Worm (Caenorhabditis elegans) whole organism, L4 larva: ENCODE data around the gene F40F8.1.

Source experiments
- D1046.2 ChIP-seq: fragments of 200-800 bp; sonication (Bioruptor generic); IDR thresholded peaks from 2 replicates; pipeline ENCODE4 v1.3.6; 2022; ENCODE audit warnings: missing genetic modification characterization, missing compliant biosample characterization
- F10B5.3 ChIP-seq: sonication (generic microtip); optimal IDR thresholded peaks from 2 replicates; lab custom pipeline; 2016; ENCODE audit warnings: mild to moderate bottlenecking, missing genetic modification characterization, missing compliant biosample characterization
- F44E2.7 ChIP-seq: fragments of 200-800 bp; sonication (Bioruptor generic); IDR thresholded peaks from 2 replicates; pipeline ENCODE4 v2.1.2; 2022; ENCODE audit warnings: missing genetic modification characterization, missing compliant biosample characterization
- T20F7.1 ChIP-seq: fragments of 200-800 bp; sonication (Bioruptor generic); optimal IDR thresholded peaks from 2 replicates; lab custom pipeline; 2018; ENCODE audit warnings: mild to moderate bottlenecking, missing genetic modification characterization, missing compliant biosample characterization
- T26A8.4 ChIP-seq: fragments of 200-800 bp; sonication (Bioruptor generic); IDR thresholded peaks from 2 replicates; pipeline ENCODE4 v1.3.6; 2022; ENCODE audit warnings: missing genetic modification characterization, missing compliant biosample characterization
- Y48G9A.11 ChIP-seq: fragments of 200-800 bp; sonication (Bioruptor generic); IDR thresholded peaks from 2 replicates; pipeline ENCODE4 v1.3.6; 2022; ENCODE audit warnings: missing genetic modification reagents, missing genetic modification characterization, missing compliant biosample characterization
- Y5F2A.4 ChIP-seq: fragments of 200-800 bp; sonication (Bioruptor generic); optimal IDR thresholded peaks from 2 replicates; lab custom pipeline; 2018; ENCODE audit warnings: mild to moderate bottlenecking, missing genetic modification characterization, missing compliant biosample characterization
- ZK546.5 ChIP-seq, 2 experiments: sonication (generic microtip); optimal IDR thresholded peaks; 2 replicates each; lab custom pipeline; 2017; ENCODE audit warnings: missing biosample characterization in 2 of 2, missing genetic modification characterization in 2 of 2
- aha-1 ChIP-seq: fragments of 150-350 bp; peaks from one replicate; lab custom pipeline; 2014; ENCODE audit warnings: missing biosample characterization, missing genetic modification characterization
- attf-4 ChIP-seq: sonication (generic microtip); optimal IDR thresholded peaks from 3 replicates; lab custom pipeline; 2017; ENCODE audit warnings: missing biosample characterization, missing genetic modification characterization
- ceh-44 ChIP-seq: fragments of 200-800 bp; sonication (Bioruptor generic); IDR thresholded peaks from 2 replicates; pipeline ENCODE4 v1.3.6; 2022; ENCODE audit warnings: missing genetic modification reagents, missing genetic modification characterization, missing compliant biosample characterization
- ctbp-1 ChIP-seq: fragments of 200-800 bp; sonication (Bioruptor generic); IDR thresholded peaks from 2 replicates; pipeline ENCODE4 v1.3.6; 2022; ENCODE audit warnings: missing genetic modification reagents, missing genetic modification characterization, missing compliant biosample characterization
- daf-16 ChIP-seq, 3 experiments: sonication (generic microtip); optimal IDR thresholded peaks; 2 replicates each; lab custom pipeline; 2016 to 2017; ENCODE audit warnings: missing genetic modification characterization in 3 of 3, missing genetic modification reagents in 3 of 3, mild to moderate bottlenecking in 2 of 3, missing compliant biosample characterization in 2 of 3, missing biosample characterization in 1 of 3, moderate library complexity in 1 of 3
- daf-19 ChIP-seq: fragments of 200-800 bp; sonication (Bioruptor generic); conservative IDR thresholded peaks from 2 replicates; pipeline ENCODE4 v1.3.6; 2022; ENCODE audit warnings: missing genetic modification characterization, missing compliant biosample characterization
- daf-8 ChIP-seq: fragments of 200-800 bp; sonication (Bioruptor generic); IDR thresholded peaks from 2 replicates; pipeline ENCODE4 v1.3.6; 2022; ENCODE audit warnings: missing genetic modification characterization, missing compliant biosample characterization
- dmd-8 ChIP-seq: fragments of 200-800 bp; sonication (Bioruptor generic); IDR thresholded peaks from 2 replicates; pipeline ENCODE4 v1.3.6; 2022; ENCODE audit warnings: missing genetic modification characterization, missing compliant biosample characterization
- dve-1 ChIP-seq: sonication (generic microtip); optimal IDR thresholded peaks from 2 replicates; lab custom pipeline; 2017; ENCODE audit warnings: antibody characterized with exemption, mild to moderate bottlenecking, missing genetic modification characterization, missing compliant biosample characterization; ENCODE audit not compliant: insufficient read depth
- egl-27 ChIP-seq: sonication (generic microtip); optimal IDR thresholded peaks from 3 replicates; lab custom pipeline; 2017; ENCODE audit warnings: missing biosample characterization, missing genetic modification reagents, missing genetic modification characterization
- fkh-10 ChIP-seq: fragments of 150-350 bp; optimal IDR thresholded peaks from 2 replicates; lab custom pipeline; 2014; ENCODE audit warnings: missing biosample characterization, missing genetic modification reagents, missing genetic modification characterization
- hlh-11 ChIP-seq: fragments of 200-800 bp; sonication (Bioruptor generic); optimal IDR thresholded peaks from 2 replicates; lab custom pipeline; 2018; ENCODE audit warnings: mild to moderate bottlenecking, missing genetic modification characterization, missing compliant biosample characterization
- hlh-30 ChIP-seq: sonication (generic microtip); optimal IDR thresholded peaks from 2 replicates; lab custom pipeline; 2017; ENCODE audit warnings: antibody characterized with exemption, mild to moderate bottlenecking, missing genetic modification characterization, missing compliant biosample characterization; ENCODE audit not compliant: insufficient read depth
- jun-1 ChIP-seq: fragments of 150-350 bp; optimal IDR thresholded peaks from 2 replicates; lab custom pipeline; 2014; ENCODE audit warnings: missing biosample characterization, missing genetic modification reagents, missing genetic modification characterization
- lin-13 ChIP-seq: fragments of 150-350 bp; optimal IDR thresholded peaks from 2 replicates; lab custom pipeline; 2014; ENCODE audit warnings: missing biosample characterization, missing genetic modification reagents, missing genetic modification characterization
- lin-15B ChIP-seq: fragments of 150-350 bp; sonication (generic microtip); optimal IDR thresholded peaks from 3 replicates; lab custom pipeline; 2014; ENCODE audit warnings: missing biosample characterization, missing genetic modification characterization
- lsy-2 ChIP-seq, 2 experiments: fragments of 150-350 bp in 1 of 2; sonication (generic microtip) in 1 of 2; optimal IDR thresholded peaks; 2 replicates each; lab custom pipeline; 2014 to 2017; ENCODE audit warnings: missing biosample characterization in 2 of 2, missing genetic modification characterization in 2 of 2
- madf-5 ChIP-seq, 2 experiments: fragments of 200-800 bp; sonication (Bioruptor generic); IDR thresholded peaks; 2 replicates each; pipeline ENCODE4 v1.3.6; 2022; ENCODE audit warnings: missing compliant biosample characterization in 2 of 2, missing genetic modification characterization in 2 of 2
- madf-9 ChIP-seq: fragments of 200-800 bp; sonication (Bioruptor generic); conservative IDR thresholded peaks from 2 replicates; pipeline ENCODE4 v1.3.6; 2022; ENCODE audit warnings: missing genetic modification reagents, missing genetic modification characterization, missing compliant biosample characterization
- mdl-1 ChIP-seq, 2 experiments: fragments of 150-350 bp in 1 of 2; sonication (generic microtip) in 1 of 2; optimal IDR thresholded peaks; 2 replicates each; lab custom pipeline; 2014 to 2017; ENCODE audit warnings: missing biosample characterization in 2 of 2, missing genetic modification characterization in 2 of 2
- mes-2 ChIP-seq: sonication (generic microtip); optimal IDR thresholded peaks from 2 replicates; lab custom pipeline; 2016; ENCODE audit warnings: missing genotype, mild to moderate bottlenecking, missing genetic modification characterization, missing compliant biosample characterization; ENCODE audit not compliant: poor library complexity, severe bottlenecking
- mxl-3 ChIP-seq: fragments of 200-800 bp; sonication (Bioruptor generic); optimal IDR thresholded peaks from 2 replicates; lab custom pipeline; 2018; ENCODE audit warnings: mild to moderate bottlenecking, missing genetic modification characterization, missing compliant biosample characterization
- nhr-102 ChIP-seq: sonication (generic microtip); optimal IDR thresholded peaks from 2 replicates; lab custom pipeline; 2016; ENCODE audit warnings: mild to moderate bottlenecking, missing genetic modification characterization, moderate library complexity, missing compliant biosample characterization
- nhr-237 ChIP-seq: sonication (generic microtip); optimal IDR thresholded peaks from 2 replicates; lab custom pipeline; 2017; ENCODE audit warnings: missing biosample characterization, missing genetic modification characterization
- nhr-25 ChIP-seq: sonication (generic microtip); optimal IDR thresholded peaks from 2 replicates; lab custom pipeline; 2017; ENCODE audit warnings: missing genetic modification characterization, mild to moderate bottlenecking, missing compliant biosample characterization, antibody characterized with exemption, moderate library complexity, borderline replicate concordance; ENCODE audit not compliant: insufficient read depth
- nhr-28 ChIP-seq: fragments of 150-350 bp; optimal IDR thresholded peaks from 2 replicates; lab custom pipeline; 2014; ENCODE audit warnings: missing biosample characterization, missing genetic modification characterization
- nhr-42 ChIP-seq: fragments of 200-800 bp; sonication (Bioruptor generic); IDR thresholded peaks from 2 replicates; pipeline ENCODE4 v1.3.6; 2022; ENCODE audit warnings: missing genetic modification characterization, missing compliant biosample characterization
- nhr-76 ChIP-seq: fragments of 150-350 bp; optimal IDR thresholded peaks from 2 replicates; lab custom pipeline; 2014; ENCODE audit warnings: missing biosample characterization, missing genetic modification characterization
- nhr-77 ChIP-seq: fragments of 150-350 bp; optimal IDR thresholded peaks from 2 replicates; lab custom pipeline; 2014; ENCODE audit warnings: missing biosample characterization, missing genetic modification characterization
- php-3 ChIP-seq: fragments of 200-800 bp; sonication (Bioruptor generic); IDR thresholded peaks from 2 replicates; pipeline ENCODE4 v1.3.6; 2022; ENCODE audit warnings: missing genetic modification reagents, missing genetic modification characterization, missing compliant biosample characterization
- rbr-2 ChIP-seq: sonication (generic microtip); optimal IDR thresholded peaks from 2 replicates; lab custom pipeline; 2016; ENCODE audit warnings: missing genotype, missing genetic modification characterization, missing compliant biosample characterization
- saeg-2 ChIP-seq: fragments of 200-800 bp; sonication (Bioruptor generic); IDR thresholded peaks from 2 replicates; pipeline ENCODE4 v1.3.6; 2022; ENCODE audit warnings: missing genetic modification reagents, missing genetic modification characterization, missing compliant biosample characterization
- sdz-12 ChIP-seq: fragments of 200-800 bp; sonication (Bioruptor generic); optimal IDR thresholded peaks from 2 replicates; lab custom pipeline; 2018; ENCODE audit warnings: mild to moderate bottlenecking, missing genetic modification characterization, missing compliant biosample characterization
- snpc-1.2 ChIP-seq: fragments of 200-800 bp; sonication (Bioruptor generic); IDR thresholded peaks from 2 replicates; pipeline ENCODE4 v1.3.6; 2022; ENCODE audit warnings: missing genetic modification reagents, missing genetic modification characterization, missing compliant biosample characterization
- snpc-4 ChIP-seq: fragments of 150-350 bp; optimal IDR thresholded peaks from 2 replicates; lab custom pipeline; 2014; ENCODE audit warnings: missing biosample characterization, missing genetic modification characterization
- spr-1 ChIP-seq: sonication (generic microtip); optimal IDR thresholded peaks from 2 replicates; lab custom pipeline; 2016; ENCODE audit warnings: mild to moderate bottlenecking, missing genetic modification characterization, missing compliant biosample characterization
- tra-1 ChIP-seq: fragments of 200-800 bp; sonication (Bioruptor generic); IDR thresholded peaks from 2 replicates; pipeline ENCODE4 v1.3.6; 2022; ENCODE audit warnings: missing genetic modification reagents, missing genetic modification characterization, missing compliant biosample characterization
- unc-130 ChIP-seq: sonication (generic microtip); optimal IDR thresholded peaks from 2 replicates; lab custom pipeline; 2016; ENCODE audit warnings: missing genetic modification reagents, missing genetic modification characterization, missing compliant biosample characterization
- unc-39 ChIP-seq: sonication (generic microtip); optimal IDR thresholded peaks from 2 replicates; lab custom pipeline; 2017; ENCODE audit warnings: missing biosample characterization, missing genetic modification characterization
- vab-7 ChIP-seq: fragments of 200-800 bp; sonication (Bioruptor generic); IDR thresholded peaks from 2 replicates; pipeline ENCODE4 v1.3.6; 2022; ENCODE audit warnings: missing genetic modification reagents, missing genetic modification characterization, missing compliant biosample characterization
- zfp-2 ChIP-seq: sonication (generic microtip); optimal IDR thresholded peaks from 2 replicates; lab custom pipeline; 2016; ENCODE audit warnings: mild to moderate bottlenecking, missing genetic modification characterization, missing compliant biosample characterization
- zip-11 ChIP-seq: fragments of 200-800 bp; sonication (Bioruptor generic); IDR thresholded peaks from 2 replicates; pipeline ENCODE4 v1.3.6; 2022; ENCODE audit warnings: missing genetic modification characterization, missing compliant biosample characterization

Gene F40F8.1

DNA sequence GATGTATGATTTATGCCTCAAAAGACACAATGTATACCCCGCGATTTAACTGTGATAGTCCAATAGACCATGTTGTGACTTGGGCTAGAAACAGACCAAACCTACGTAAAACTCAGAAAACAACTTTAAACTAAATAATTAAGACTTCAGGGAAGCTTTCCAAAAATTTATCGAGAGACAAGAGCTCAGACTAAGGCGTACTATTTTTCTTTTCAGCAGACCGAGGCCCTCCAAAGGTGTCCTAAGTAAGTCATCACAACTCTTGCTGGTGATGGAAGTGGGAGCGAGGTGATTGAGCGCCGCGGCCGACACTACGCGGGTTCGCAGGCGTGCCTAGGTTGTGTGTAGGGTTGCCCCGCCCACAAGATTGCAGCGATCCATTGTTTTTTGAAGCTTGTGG is 39.6 kb downstream of the F40F8.1 start:
- TF ChIP-seq unc-39 (tag; lab: Kevin White, UChicago) (no peak), nhr-102 (tag; lab: Kevin White, UChicago) (peak; percentile 81), dmd-8 (GFP tag; lab: Robert Waterston, UW) (0 out of 2 replicates have a peak, but pooled peaks have one; percentile 26), ZK546.5 (tag; optimal IDR thresholded peaks at IDR 0.05; lab: Kevin White, UChicago) (no peak), rbr-2 (peak; percentile 58), daf-8 (no peak), zip-11 (no peak), nhr-77 (tag; lab: Kevin White, UChicago) (no peak), mes-2 (tag; lab: Kevin White, UChicago) (peak; percentile 87), vab-7 (GFP tag; lab: Robert Waterston, UW) (peak; percentile 58), mdl-1 (tag; optimal IDR thresholded peaks at IDR 0.05; lab: Kevin White, UChicago) (peak; percentile 13 to 24), nhr-76 (tag; lab: Kevin White, UChicago) (no peak), saeg-2 (GFP tag; lab: Robert Waterston, UW) (0 out of 2 replicates have a peak, but pooled peaks have one; percentile 47), daf-16 (GFP tag; optimal IDR thresholded peaks at IDR 0.05; lab: Kevin White, UChicago) (peak; percentile 53 to 79), daf-16 (tag; optimal IDR thresholded peaks at IDR 0.05; lab: Kevin White, UChicago) (peak; percentile 45), F44E2.7 (GFP tag; lab: Robert Waterston, UW) (no peak), tra-1 (no peak), lin-15B (no peak), php-3 (GFP tag; lab: Robert Waterston, UW) (0 out of 2 replicates have a peak, but pooled peaks have one; percentile 27), hlh-30 (tag; lab: Kevin White, UChicago) (peak; percentile 84), snpc-1.2 (GFP tag; lab: Robert Waterston, UW) (peak; percentile 79), attf-4 (tag; lab: Kevin White, UChicago) (no peak), nhr-25 (tag; lab: Kevin White, UChicago) (peak; percentile 73), nhr-42 (GFP tag; lab: Robert Waterston, UW) (peak; percentile 79), T26A8.4 (GFP tag; lab: Robert Waterston, UW) (peak; percentile 92), egl-27 (tag; lab: Kevin White, UChicago) (no peak), madf-9 (GFP tag; lab: Robert Waterston, UW) (peak; percentile 26; the same call in 1 of the 2 replicates), madf-5 (GFP tag; IDR thresholded peaks at IDR 0.05; lab: Robert Waterston, UW) (no peak), mxl-3 (GFP tag; lab: Kevin White, UChicago) (peak; percentile 41), sdz-12 (GFP tag; lab: Kevin White, UChicago) (peak; percentile 62), T20F7.1 (GFP tag; lab: Kevin White, UChicago) (no peak), nhr-237 (no peak), nhr-28 (tag; lab: Kevin White, UChicago) (no peak), D1046.2 (GFP tag; lab: Robert Waterston, UW) (0 out of 2 replicates have a peak, but pooled peaks have one; percentile 49), zfp-2 (tag; lab: Kevin White, UChicago) (no peak), jun-1 (tag; lab: Kevin White, UChicago) (no peak), ceh-44 (GFP tag; lab: Robert Waterston, UW) (peak; percentile 18; the same call in 1 of the 2 replicates), snpc-4 (tag; lab: Kevin White, UChicago) (peak; percentile 92), daf-19 (GFP tag; lab: Robert Waterston, UW) (no peak), spr-1 (peak; percentile 79), ctbp-1 (GFP tag; lab: Robert Waterston, UW) (0 out of 2 replicates have a peak, but pooled peaks have one; percentile 32), hlh-11 (tag; lab: Kevin White, UChicago) (peak; percentile 64), dve-1 (peak; percentile 78), fkh-10 (GFP tag; lab: Kevin White, UChicago) (no peak), lsy-2 (tag; optimal IDR thresholded peaks at IDR 0.05; lab: Kevin White, UChicago) (peak in 1 of 2 experiments; percentile 61), Y48G9A.11 (GFP tag; lab: Robert Waterston, UW) (peak; percentile 64), Y5F2A.4 (GFP tag; lab: Kevin White, UChicago) (no peak), aha-1 (tag; lab: Kevin White, UChicago) (peak; percentile 97), lin-13 (GFP tag; lab: Kevin White, UChicago) (peak; percentile 49), F10B5.3 (peak; percentile 74), unc-130 (peak; percentile 78)
